Fruit fly (Drosophila melanogaster) whole organism, wandering third instar larva: ENCODE data around the gene CG7352.
A peak's percentile ranks its signal among the peaks of the same experiment; 100 is the strongest.

ENCODE experiments used
- Abd-B ChIP-seq: fragments of >200 bp; optimal IDR thresholded peaks from 2 replicates; lab custom pipeline; 2017; ENCODE audit warnings: missing biosample characterization, missing genetic modification characterization
- CG32264 ChIP-seq: fragments of 200-800 bp; sonication (Bioruptor generic); optimal IDR thresholded peaks from 2 replicates; lab custom pipeline; 2016; ENCODE audit warnings: missing biosample characterization, missing genetic modification characterization
- CG9705 ChIP-seq: fragments of 200-800 bp; sonication (Bioruptor generic); optimal IDR thresholded peaks from 2 replicates; lab custom pipeline; 2018; ENCODE audit warnings: missing biosample characterization, mild to moderate bottlenecking, missing genetic modification characterization
- CrebA ChIP-seq: fragments of 200-800 bp; sonication (Bioruptor generic); optimal IDR thresholded peaks from 2 replicates; lab custom pipeline; 2016; ENCODE audit warnings: missing biosample characterization, mild to moderate bottlenecking, missing genetic modification characterization, borderline replicate concordance
- Dfd ChIP-seq: fragments of >200 bp; optimal IDR thresholded peaks from 2 replicates; lab custom pipeline; 2017; ENCODE audit warnings: missing biosample characterization, missing genetic modification characterization
- Dif ChIP-seq: fragments of 200-275, 200-300 bp; sonication (Bioruptor generic); optimal IDR thresholded peaks from 2 replicates; lab custom pipeline; 2018; ENCODE audit warnings: missing biosample characterization, missing genetic modification characterization; ENCODE audit not compliant: partially characterized antibody
- HLH106 ChIP-seq: fragments of 200-800 bp; optimal IDR thresholded peaks from 3 replicates; lab custom pipeline; 2019; ENCODE audit warnings: missing biosample characterization, mild to moderate bottlenecking, missing genetic modification characterization, moderate library complexity
- Hnf4 ChIP-seq: fragments of 200-800 bp; sonication (Bioruptor generic); optimal IDR thresholded peaks from 2 replicates; lab custom pipeline; 2016; ENCODE audit warnings: missing biosample characterization, mild to moderate bottlenecking, missing genetic modification characterization
- Hr78 ChIP-seq: fragments of >200 bp; optimal IDR thresholded peaks from 2 replicates; lab custom pipeline; 2017; ENCODE audit warnings: missing biosample characterization, missing genetic modification characterization
- Jra ChIP-seq: sonication (Bioruptor generic); optimal IDR thresholded peaks from 2 replicates; lab custom pipeline; 2016; ENCODE audit warnings: missing biosample characterization, missing genetic modification characterization
- Mio ChIP-seq: sonication (Bioruptor generic); optimal IDR thresholded peaks from 2 replicates; lab custom pipeline; 2016; ENCODE audit warnings: missing biosample characterization, missing genetic modification characterization
- N ChIP-seq: fragments of >200 bp; optimal IDR thresholded peaks from 2 replicates; lab custom pipeline; 2018; ENCODE audit warnings: missing biosample characterization, missing external identifiers, missing genetic modification characterization
- OdsH ChIP-seq: fragments of 200-800 bp; sonication (Bioruptor generic); optimal IDR thresholded peaks from 2 replicates; lab custom pipeline; 2016; ENCODE audit warnings: missing biosample characterization, mild to moderate bottlenecking, missing genetic modification characterization
- Rel ChIP-seq, 2 experiments: fragments of 200-800 bp; sonication (Bioruptor generic) in 1 of 2; optimal IDR thresholded peaks; 2 replicates in 1 of 2; 3 replicates in 1 of 2; lab custom pipeline; 2016 to 2019; ENCODE audit warnings: mild to moderate bottlenecking in 2 of 2, missing biosample characterization in 2 of 2, missing genetic modification characterization in 2 of 2, moderate library complexity in 1 of 2
- Sp1 ChIP-seq: fragments of 200-800 bp; sonication (Bioruptor generic); optimal IDR thresholded peaks from 3 replicates; lab custom pipeline; 2019; ENCODE audit warnings: missing biosample characterization, mild to moderate bottlenecking, missing genetic modification characterization, moderate library complexity
- Vsx2 ChIP-seq: fragments of 200-300, 225-300 bp; sonication (Bioruptor generic); optimal IDR thresholded peaks from 2 replicates; lab custom pipeline; 2018; ENCODE audit warnings: missing biosample characterization, missing genetic modification characterization; ENCODE audit not compliant: partially characterized antibody
- br ChIP-seq: fragments of 200-800 bp; sonication (Bioruptor generic); optimal IDR thresholded peaks from 2 replicates; lab custom pipeline; 2016; ENCODE audit warnings: missing biosample characterization, missing genetic modification characterization
- brk ChIP-seq: fragments of 200-800 bp; sonication (Bioruptor generic); optimal IDR thresholded peaks from 2 replicates; lab custom pipeline; 2016; ENCODE audit warnings: missing biosample characterization, mild to moderate bottlenecking, missing genetic modification characterization
- dl ChIP-seq, 2 experiments: fragments of 175-275, 200-275 bp in 1 of 2; fragments of 200-275 bp in 1 of 2; sonication (Bioruptor generic); optimal IDR thresholded peaks; lab custom pipeline; 2018; ENCODE audit warnings: mild to moderate bottlenecking in 2 of 2, missing biosample characterization in 2 of 2, missing genetic modification characterization in 2 of 2, moderate library complexity in 2 of 2; ENCODE audit not compliant: partially characterized antibody in 2 of 2, insufficient read depth in 1 of 2
- dmrt93B ChIP-seq: fragments of 200-800 bp; sonication (Bioruptor generic); optimal IDR thresholded peaks from 2 replicates; lab custom pipeline; 2018; ENCODE audit warnings: missing biosample characterization, mild to moderate bottlenecking, missing genetic modification characterization
- dsf ChIP-seq: sonication (Bioruptor generic); optimal IDR thresholded peaks from 2 replicates; lab custom pipeline; 2016; ENCODE audit warnings: missing biosample characterization, missing genetic modification characterization, borderline replicate concordance
- ey ChIP-seq: fragments of 200-800 bp; sonication (Bioruptor generic); optimal IDR thresholded peaks from 2 replicates; lab custom pipeline; 2016; ENCODE audit warnings: missing biosample characterization, missing genetic modification characterization
- foxo ChIP-seq, 2 experiments: fragments of 200-800 bp; sonication (Bioruptor generic); optimal IDR thresholded peaks; 2 replicates in 1 of 2; 3 replicates in 1 of 2; lab custom pipeline; 2016 to 2017; ENCODE audit warnings: missing biosample characterization in 2 of 2, missing genetic modification characterization in 2 of 2
- fru ChIP-seq: fragments of 200-800 bp; sonication (Bioruptor generic); optimal IDR thresholded peaks from 3 replicates; lab custom pipeline; 2016; ENCODE audit warnings: missing biosample characterization, mild to moderate bottlenecking, missing genetic modification characterization
- h ChIP-seq: fragments of 200-800 bp; sonication (Bioruptor generic); optimal IDR thresholded peaks from 3 replicates; lab custom pipeline; 2016; ENCODE audit warnings: missing biosample characterization, mild to moderate bottlenecking, missing genetic modification characterization
- lola ChIP-seq: fragments of >200 bp; optimal IDR thresholded peaks from 2 replicates; lab custom pipeline; 2017; ENCODE audit warnings: missing biosample characterization, missing genetic modification characterization
- pan ChIP-seq: fragments of >200 bp; optimal IDR thresholded peaks from 2 replicates; lab custom pipeline; 2017
- psq ChIP-seq: fragments of 200-800 bp; sonication (Bioruptor generic); optimal IDR thresholded peaks from 3 replicates; lab custom pipeline; 2017; ENCODE audit warnings: missing biosample characterization, mild to moderate bottlenecking, missing genetic modification characterization, moderate library complexity
- rgr ChIP-seq: fragments of 200-800 bp; sonication (Bioruptor generic); optimal IDR thresholded peaks from 3 replicates; lab custom pipeline; 2016; ENCODE audit warnings: missing biosample characterization, mild to moderate bottlenecking, missing genetic modification characterization
- sage ChIP-seq: fragments of 200-800 bp; sonication (Bioruptor generic); optimal IDR thresholded peaks from 2 replicates; lab custom pipeline; 2016; ENCODE audit warnings: missing biosample characterization, mild to moderate bottlenecking, missing genetic modification characterization
- sv ChIP-seq: fragments of 200-800 bp; sonication (Bioruptor generic); optimal IDR thresholded peaks from 3 replicates; lab custom pipeline; 2016; ENCODE audit warnings: missing biosample characterization, missing genetic modification characterization
- usp ChIP-seq: fragments of >200 bp; optimal IDR thresholded peaks from 2 replicates; lab custom pipeline; 2017; ENCODE audit warnings: missing biosample characterization, missing genetic modification characterization
- woc ChIP-seq: sonication (Bioruptor generic); optimal IDR thresholded peaks from 2 replicates; lab custom pipeline; 2016; ENCODE audit warnings: missing biosample characterization, mild to moderate bottlenecking, missing genetic modification characterization

Gene CG7352

DNA sequence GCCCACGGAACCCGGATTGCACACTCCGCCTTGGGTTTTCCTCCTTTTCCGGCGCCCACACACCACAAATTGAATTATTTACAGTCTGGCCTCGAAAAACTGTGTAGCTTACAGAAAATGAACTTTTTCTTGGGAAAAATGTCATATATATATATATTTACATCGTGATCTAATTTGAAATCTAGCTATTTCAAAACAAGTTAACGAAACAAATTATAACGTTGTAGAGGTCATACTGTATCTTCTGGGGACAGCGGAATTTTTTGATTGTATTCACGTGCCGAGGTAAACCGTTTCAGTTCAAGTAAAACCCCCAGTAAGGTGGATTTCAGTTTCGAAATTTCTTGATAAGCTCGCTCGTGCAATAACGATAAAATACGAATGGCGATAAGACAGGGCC, 7.1 kb downstream of the CG7352 start:
- TF ChIP-seq dl (GFP tag; optimal IDR thresholded peaks at IDR 0.05; lab: Kevin White, UChicago; ENCODE audit: insufficient read depth in 1 of 2, partially characterized antibody in 2 of 2) (no peak), CG32264 (GFP tag; lab: Kevin White, UChicago) (peak; percentile 18), dsf (no peak), Rel (GFP tag; optimal IDR thresholded peaks at IDR 0.05; lab: Kevin White, UChicago) (no peak), Rel (tag; optimal IDR thresholded peaks at IDR 0.05; lab: Kevin White, UChicago) (peak; percentile 80), Hnf4 (GFP tag; lab: Kevin White, UChicago) (peak; percentile 54), CrebA (GFP tag; lab: Kevin White, UChicago) (no peak), Mio (GFP tag; lab: Kevin White, UChicago) (no peak), Hr78 (GFP tag; lab: Kevin White, UChicago) (no peak), psq (GFP tag; lab: Kevin White, UChicago) (peak; percentile 19), Sp1 (peak; percentile 70), dmrt93B (peak; percentile 30), sage (GFP tag; lab: Kevin White, UChicago) (no peak), Dif (no peak), CG9705 (GFP tag; lab: Kevin White, UChicago) (peak; percentile 13), br (GFP tag; lab: Kevin White, UChicago) (peak; percentile 45), ey (peak; percentile 45), OdsH (GFP tag; lab: Kevin White, UChicago) (peak; percentile 63), Jra (peak; percentile 17), foxo (GFP tag; optimal IDR thresholded peaks at IDR 0.05; lab: Kevin White, UChicago) (peak in 1 of 2 experiments; percentile 69), fru (peak; percentile 37), HLH106 (tag; lab: Kevin White, UChicago) (peak; percentile 68), lola (no peak), h (GFP tag; lab: Kevin White, UChicago) (peak; percentile 60), pan (lab: Kevin White, UChicago) (no peak), Dfd (GFP tag; lab: Kevin White, UChicago) (no peak), rgr (GFP tag; lab: Kevin White, UChicago) (peak; percentile 73), Vsx2 (no peak)

DNA sequence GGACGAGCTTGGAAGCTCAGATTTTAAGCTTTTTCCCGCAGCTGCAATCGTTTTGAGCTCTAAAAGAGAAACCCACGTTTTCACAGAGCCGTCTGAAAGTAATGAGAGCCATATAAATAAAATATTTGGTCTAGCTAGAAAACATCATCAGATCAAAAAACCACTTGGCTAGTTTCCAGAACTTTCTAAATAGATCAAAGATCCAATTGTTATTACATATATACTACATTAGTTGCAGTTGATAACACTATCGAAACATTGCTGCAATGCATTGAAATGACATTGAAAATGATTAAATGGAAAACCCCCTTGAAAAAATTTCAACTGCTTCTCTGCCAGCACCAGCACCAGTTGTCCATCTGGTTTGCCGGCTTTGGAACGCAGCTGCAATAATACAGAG, 7.6 kb downstream of the CG7352 start:
- TF ChIP-seq h (GFP tag; lab: Kevin White, UChicago): peak; percentile 10
- TF ChIP-seq br (GFP tag; lab: Kevin White, UChicago): peak; percentile 9
- TF ChIP-seq Abd-B: no peak
- TF ChIP-seq HLH106 (tag; lab: Kevin White, UChicago): peak; percentile 43
- peak; percentile 24 for TF ChIP-seq ey
- TF ChIP-seq CrebA (GFP tag; lab: Kevin White, UChicago): no peak

DNA sequence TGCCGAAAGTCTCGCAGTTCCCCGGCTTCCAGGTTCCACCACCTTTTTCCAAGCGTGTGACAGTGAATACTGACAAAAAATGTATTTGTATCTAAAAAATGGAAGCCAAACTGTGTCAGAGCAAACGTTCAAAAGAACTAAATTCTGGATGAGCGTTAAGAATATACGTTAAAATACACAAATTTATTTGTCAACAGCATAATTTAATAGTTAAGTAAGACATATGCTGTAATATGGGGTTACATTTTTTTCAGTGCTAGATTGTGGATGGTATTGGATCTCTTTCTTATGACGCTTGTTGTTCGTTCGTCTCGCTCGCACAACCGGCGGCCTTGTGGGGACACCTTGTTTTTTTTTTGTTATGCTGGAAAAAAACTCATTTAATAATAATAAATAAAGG, 8.2 kb downstream of the CG7352 start:
- peak; percentile 26 for TF ChIP-seq brk
- peak; percentile 72 for TF ChIP-seq h (GFP tag; lab: Kevin White, UChicago)
- TF ChIP-seq fru: peak; percentile 67
- TF ChIP-seq HLH106 (tag; lab: Kevin White, UChicago): peak; percentile 25
- peak; percentile 61 for TF ChIP-seq rgr (GFP tag; lab: Kevin White, UChicago)
- peak; percentile 95 for TF ChIP-seq sv (GFP tag; lab: Kevin White, UChicago)
- TF ChIP-seq CrebA (GFP tag; lab: Kevin White, UChicago): no peak
- TF ChIP-seq usp: no peak
- TF ChIP-seq OdsH (GFP tag; lab: Kevin White, UChicago): peak; percentile 38
- peak; percentile 57 for TF ChIP-seq br (GFP tag; lab: Kevin White, UChicago)
- TF ChIP-seq Rel (GFP tag; optimal IDR thresholded peaks at IDR 0.05; lab: Kevin White, UChicago): no peak
- no peak for TF ChIP-seq Rel (tag; optimal IDR thresholded peaks at IDR 0.05; lab: Kevin White, UChicago)
- peak in 1 of 2 experiments; percentile 54 for TF ChIP-seq foxo (GFP tag; optimal IDR thresholded peaks at IDR 0.05; lab: Kevin White, UChicago)
- TF ChIP-seq CG32264 (GFP tag; lab: Kevin White, UChicago): peak; percentile 44
- peak; percentile 4 for TF ChIP-seq sage (GFP tag; lab: Kevin White, UChicago)
- TF ChIP-seq psq (GFP tag; lab: Kevin White, UChicago): peak; percentile 9
- peak; percentile 12 for TF ChIP-seq woc
- no peak for TF ChIP-seq Jra
- TF ChIP-seq N: no peak
- peak; percentile 11 for TF ChIP-seq Hnf4 (GFP tag; lab: Kevin White, UChicago)
- peak; percentile 50 for TF ChIP-seq ey
